Worm (Caenorhabditis elegans) whole organism, midembryonic: Measurements from ENCODE around the gene lec-11.

ENCODE experiments used
- T22C8.4 ChIP-seq: fragments of 200-800 bp; sonication (Bioruptor generic); IDR thresholded peaks from 2 replicates; pipeline ENCODE4 v1.3.6; 2022; ENCODE audit warnings: missing genetic modification characterization, missing compliant biosample characterization
- cog-1 ChIP-seq: sonication (generic microtip); optimal IDR thresholded peaks from 2 replicates; lab custom pipeline; 2016; ENCODE audit warnings: missing genetic modification characterization, missing compliant biosample characterization
- flt-1 ChIP-seq: fragments of 200-800 bp; sonication (Bioruptor generic); IDR thresholded peaks from 2 replicates; pipeline ENCODE4 v1.3.6; 2022; ENCODE audit warnings: missing genetic modification characterization, missing compliant biosample characterization
- klf-2 ChIP-seq: fragments of 200-800 bp; sonication (Bioruptor generic); conservative IDR thresholded peaks from 2 replicates; pipeline ENCODE4 v1.3.6; 2022; ENCODE audit warnings: missing genetic modification reagents, missing genetic modification characterization, missing compliant biosample characterization
- med-1 ChIP-seq: sonication (generic microtip); optimal IDR thresholded peaks from 2 replicates; lab custom pipeline; 2017; ENCODE audit warnings: missing genetic modification characterization, mild to moderate bottlenecking, missing compliant biosample characterization, antibody characterized with exemption, missing genetic modification reagents; ENCODE audit not compliant: insufficient read depth
- ref-1 ChIP-seq: fragments of 200-800 bp; sonication (Bioruptor generic); conservative IDR thresholded peaks from 2 replicates; pipeline ENCODE4 v1.3.6; 2022; ENCODE audit warnings: missing genetic modification reagents, missing genetic modification characterization, missing compliant biosample characterization
- tab-1 ChIP-seq: fragments of 200-800 bp; sonication (Bioruptor generic); IDR thresholded peaks from 2 replicates; pipeline ENCODE4 v1.3.6; 2022; ENCODE audit warnings: missing genetic modification characterization, missing compliant biosample characterization
- ztf-23 ChIP-seq: fragments of 200-800 bp; sonication (Bioruptor generic); IDR thresholded peaks from 2 replicates; pipeline ENCODE4 v1.3.6; 2022; ENCODE audit warnings: missing genetic modification reagents, missing genetic modification characterization, missing compliant biosample characterization

ce11 chrIV:6576728-6577101 is 13.2 kb downstream of the lec-11 start:
- peak; percentile 1 for TF ChIP-seq cog-1 (tag; lab: Kevin White, UChicago)
- TF ChIP-seq ref-1 (GFP tag; lab: Robert Waterston, UW) = no peak
- TF ChIP-seq med-1 (GFP tag; lab: Kevin White, UChicago) = no peak
- TF ChIP-seq klf-2 (GFP tag; lab: Robert Waterston, UW) = no peak
- TF ChIP-seq T22C8.4 (GFP tag; lab: Robert Waterston, UW) = no peak
- TF ChIP-seq flt-1 (GFP tag; lab: Robert Waterston, UW) = no peak
- no peak for TF ChIP-seq tab-1 (GFP tag; lab: Robert Waterston, UW)
- no peak for TF ChIP-seq ztf-23
